Fruit fly (Drosophila melanogaster) whole organism, embryonic: ENCODE measurements around the gene CG34268.

Experiments
- CG10147 ChIP-seq: fragments of 200-800 bp; sonication (Bioruptor generic); optimal IDR thresholded peaks from 2 replicates; lab custom pipeline; 2019; ENCODE audit warnings: missing biosample characterization, mild to moderate bottlenecking, missing genetic modification characterization, moderate library complexity
- CG11504 ChIP-seq: fragments of 200-800 bp; sonication (Bioruptor generic); optimal IDR thresholded peaks from 3 replicates; lab custom pipeline; 2019; ENCODE audit warnings: missing biosample characterization, mild to moderate bottlenecking, missing genetic modification characterization, moderate library complexity
- CG16813 ChIP-seq: fragments of 200-800 bp; sonication (Bioruptor generic); IDR thresholded peaks from 3 replicates; pipeline ENCODE4 v1.3.6; 2022; ENCODE audit warnings: missing biosample characterization, missing genetic modification characterization; ENCODE audit not compliant: partially characterized antibody
- CG2199 ChIP-seq: fragments of 200-800 bp; sonication (Bioruptor generic); IDR thresholded peaks from 3 replicates; pipeline ENCODE4 v1.3.6; 2022; ENCODE audit warnings: missing biosample characterization, missing genetic modification characterization
- Eip74EF ChIP-seq, 2 experiments: fragments of 200-800 bp in 1 of 2; fragments of >200 bp in 1 of 2; sonication (Bioruptor generic) in 1 of 2; optimal IDR thresholded peaks; 2 replicates each; lab custom pipeline; 2017 to 2019; ENCODE audit warnings: missing biosample characterization in 2 of 2, missing genetic modification characterization in 2 of 2, mild to moderate bottlenecking in 1 of 2, moderate library complexity in 1 of 2
- HLH4C ChIP-seq: fragments of 200-800 bp; sonication (Bioruptor generic); IDR thresholded peaks from 3 replicates; pipeline ENCODE4 v1.3.6; 2022; ENCODE audit warnings: missing biosample characterization, missing genetic modification characterization; ENCODE audit not compliant: partially characterized antibody
- Ptx1 ChIP-seq: fragments of 200-800 bp; sonication (Bioruptor generic); IDR thresholded peaks from 2 replicates; pipeline ENCODE4 v1.3.6; 2022; ENCODE audit warnings: missing biosample characterization, missing genetic modification characterization
- ci ChIP-seq: fragments of 200-800 bp; sonication (Bioruptor generic); IDR thresholded peaks from 3 replicates; pipeline ENCODE4 v1.3.6; 2022; ENCODE audit warnings: missing biosample characterization, missing genetic modification characterization
- da ChIP-seq: fragments of 200-800 bp; sonication (Bioruptor generic); optimal IDR thresholded peaks from 2 replicates; lab custom pipeline; 2016; ENCODE audit warnings: missing biosample characterization, missing genetic modification characterization
- exex ChIP-seq: fragments of 200-800 bp; sonication (Bioruptor generic); optimal IDR thresholded peaks from 4 replicates; lab custom pipeline; 2018; ENCODE audit warnings: missing biosample characterization, mild to moderate bottlenecking, missing genetic modification characterization, moderate library complexity
- knrl ChIP-seq: fragments of 200-800 bp; sonication (Bioruptor generic); IDR thresholded peaks from 3 replicates; pipeline ENCODE4 v1.3.6; 2022; ENCODE audit warnings: missing biosample characterization, missing genetic modification characterization; ENCODE audit not compliant: partially characterized antibody
- pita ChIP-seq: fragments of 200-800 bp; sonication (Bioruptor generic); optimal IDR thresholded peaks from 2 replicates; lab custom pipeline; 2017; ENCODE audit warnings: missing biosample characterization, mild to moderate bottlenecking, missing genetic modification characterization
- pros ChIP-seq: fragments of 200-800 bp; sonication (Bioruptor generic); optimal IDR thresholded peaks from 3 replicates; lab custom pipeline; 2019; ENCODE audit warnings: missing biosample characterization, mild to moderate bottlenecking, missing genetic modification characterization, moderate library complexity

- TF ChIP-seq CG11504 (no peak), pros (GFP tag; lab: Kevin White, UChicago) (no peak), CG10147 (GFP tag; lab: Kevin White, UChicago) (no peak), CG2199 (no peak), pita (no peak), da (GFP tag; lab: Kevin White, UChicago) (no peak), knrl (GFP tag; lab: Robert Waterston, UW) (no peak), Eip74EF (GFP tag; optimal IDR thresholded peaks at IDR 0.05; lab: Kevin White, UChicago) (no peak), ci (GFP tag; lab: Robert Waterston, UW) (no peak), exex (no peak), Ptx1 (GFP tag; lab: Robert Waterston, UW) (no peak), HLH4C (GFP tag; lab: Robert Waterston, UW) (no peak), CG16813 (peak; percentile 42; the same call in 2 of the 3 replicates)
Observed at dm6 chr3L:507576-508322, 7.0 kb downstream of the CG34268 start.
